Fruit fly (Drosophila melanogaster): ENCODE results near the gene ssp3.

DNA sequence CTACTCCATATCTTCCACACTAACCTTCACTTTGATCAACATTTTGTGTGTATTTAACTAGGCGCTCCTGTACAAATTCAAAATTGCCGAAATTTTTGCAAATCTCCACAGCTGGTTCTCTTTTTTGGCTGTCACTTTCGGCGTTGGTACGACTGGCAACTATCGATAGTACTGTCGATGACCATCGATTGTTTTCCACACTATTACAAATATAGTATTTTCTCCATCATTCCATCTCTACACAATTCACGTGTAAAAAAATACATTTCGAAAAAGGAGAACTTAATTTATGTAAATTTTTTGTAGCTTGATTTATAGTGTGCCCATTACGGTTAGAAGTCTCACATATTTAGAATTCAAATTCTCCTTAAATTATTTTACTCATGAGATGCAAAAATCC is 7.9 kb upstream of the ssp3 start, which contains the start of gene Nedd8:
- TF ChIP-seq Lpt (GFP tag; optimal IDR thresholded peaks at IDR 0.05): no peak
- no peak for TF ChIP-seq Smox (GFP tag; optimal IDR thresholded peaks at IDR 0.05)
- TF ChIP-seq CG7368 (GFP tag; optimal IDR thresholded peaks at IDR 0.05): no peak
- TF ChIP-seq CG11762 (GFP tag; optimal IDR thresholded peaks at IDR 0.05; ENCODE audit: insufficient read depth): no peak
- peak; percentile 91 for TF ChIP-seq achi (GFP tag; optimal IDR thresholded peaks at IDR 0.05)
- TF ChIP-seq OdsH (GFP tag; optimal IDR thresholded peaks at IDR 0.05): no peak
